Worm (Caenorhabditis elegans): ENCODE results near the gene F38B6.6.

Gene F38B6.6

ce11 chrX:6662267-6662666 lies 27.6 kb downstream of the F38B6.6 start:
- TF ChIP-seq ceh-63 (GFP tag; optimal IDR thresholded peaks at IDR 0.05) (no peak), efl-1 (optimal IDR thresholded peaks at IDR 0.05) (no peak), efl-1 (GFP tag; optimal IDR thresholded peaks at IDR 0.05 in 1 of 2) (peak in 1 of 2 experiments; percentile 67)

- TF ChIP-seq pax-3 (tag; optimal IDR thresholded peaks at IDR 0.05) = no peak
- TF ChIP-seq elt-2 (tag; optimal IDR thresholded peaks at IDR 0.05) = peak; percentile 34
- TF ChIP-seq dpl-1 (GFP tag; optimal IDR thresholded peaks at IDR 0.05) = no peak
- no peak for TF ChIP-seq nhr-19 (GFP tag; conservative IDR thresholded peaks at IDR 0.05)
- TF ChIP-seq aha-1 (tag; optimal IDR thresholded peaks at IDR 0.05) = no peak
- no peak for TF ChIP-seq nhr-237 (tag; optimal IDR thresholded peaks at IDR 0.05)
- no peak for TF ChIP-seq C34B4.2 (tag; optimal IDR thresholded peaks at IDR 0.05)
Observed at ce11 chrX:6656770-6657169, 33.1 kb downstream of the F38B6.6 start.

- TF ChIP-seq nhr-19 (GFP tag; conservative IDR thresholded peaks at IDR 0.05) = no peak
- TF ChIP-seq efl-1 (optimal IDR thresholded peaks at IDR 0.05) = no peak
- TF ChIP-seq efl-1 (GFP tag; optimal IDR thresholded peaks at IDR 0.05 in 1 of 2) = peak in 1 of 2 experiments; percentile 85
- no peak for TF ChIP-seq dsc-1 (tag; optimal IDR thresholded peaks at IDR 0.05)
- no peak for TF ChIP-seq fkh-8 (tag; optimal IDR thresholded peaks at IDR 0.05)
- no peak for TF ChIP-seq snu-23 (GFP tag; optimal IDR thresholded peaks at IDR 0.05)
- no peak for TF ChIP-seq nhr-76 (tag; optimal IDR thresholded peaks at IDR 0.05)
- TF ChIP-seq ceh-8 (GFP tag; optimal IDR thresholded peaks at IDR 0.05) = no peak
Observed at ce11 chrX:6656251-6656650, 33.6 kb downstream of the F38B6.6 start.

- TF ChIP-seq pqm-1 (tag; optimal IDR thresholded peaks at IDR 0.05) (no peak), elt-3 (tag; optimal IDR thresholded peaks at IDR 0.05) (peak in 1 of 6 experiments; percentile 4), elt-2 (tag; optimal IDR thresholded peaks at IDR 0.05) (peak; percentile 23), nhr-20 (tag; optimal IDR thresholded peaks at IDR 0.05) (peak; percentile 12), ceh-63 (GFP tag; optimal IDR thresholded peaks at IDR 0.05) (no peak), blmp-1 (tag; optimal IDR thresholded peaks at IDR 0.05) (peak; percentile 1)
Observed at ce11 chrX:6655163-6655562, 34.7 kb downstream of the F38B6.6 start, which contains the start of gene nhr-173. Gene nhr-173, plus strand, starts transcription at chrX:6655528.

ce11 chrX:6654139-6654538 lies 35.7 kb downstream of the F38B6.6 start:
- no peak for TF ChIP-seq nhr-71 (tag; optimal IDR thresholded peaks at IDR 0.05)
- TF ChIP-seq swsn-7 (tag; optimal IDR thresholded peaks at IDR 0.05) = no peak
- peak; percentile 40 for TF ChIP-seq elt-2 (tag; optimal IDR thresholded peaks at IDR 0.05)

ce11 chrX:6653173-6653572 lies 36.7 kb downstream of the F38B6.6 start:
- no peak for TF ChIP-seq nhr-76 (tag; optimal IDR thresholded peaks at IDR 0.05)
- no peak for TF ChIP-seq hpl-2 (GFP tag; optimal IDR thresholded peaks at IDR 0.05)
- no peak for TF ChIP-seq egl-13 (tag; optimal IDR thresholded peaks at IDR 0.05)
- TF ChIP-seq nhr-11 (tag; optimal IDR thresholded peaks at IDR 0.05) = no peak
- no peak for TF ChIP-seq C04F5.9 (tag; optimal IDR thresholded peaks at IDR 0.05)
- TF ChIP-seq mep-1 (tag; optimal IDR thresholded peaks at IDR 0.05) = peak; percentile 19
- peak in 1 of 3 experiments; percentile 25 for TF ChIP-seq ceh-82 (tag; optimal IDR thresholded peaks at IDR 0.05)
- no peak for TF ChIP-seq nhr-71 (tag; optimal IDR thresholded peaks at IDR 0.05)
- TF ChIP-seq elt-2 (tag; optimal IDR thresholded peaks at IDR 0.05) = peak; percentile 23
- TF ChIP-seq sox-4 (tag; optimal IDR thresholded peaks at IDR 0.05) = no peak
- no peak for TF ChIP-seq nhr-237 (tag; optimal IDR thresholded peaks at IDR 0.05)
- no peak for TF ChIP-seq jun-1 (tag; optimal IDR thresholded peaks at IDR 0.05)
- TF ChIP-seq nhr-28 (tag; optimal IDR thresholded peaks at IDR 0.05) = no peak
- no peak for TF ChIP-seq ces-1 (GFP tag; optimal IDR thresholded peaks at IDR 0.05)
- TF ChIP-seq lsy-2 (tag; optimal IDR thresholded peaks at IDR 0.05) = peak in 1 of 2 experiments; percentile 2
- no peak for TF ChIP-seq fos-1 (tag; optimal IDR thresholded peaks at IDR 0.05)
- no peak for TF ChIP-seq nhr-47 (tag; optimal IDR thresholded peaks at IDR 0.05)
- no peak for TF ChIP-seq dpl-1 (GFP tag; optimal IDR thresholded peaks at IDR 0.05)
- no peak for TF ChIP-seq elt-3 (tag; optimal IDR thresholded peaks at IDR 0.05)
- TF ChIP-seq nhr-90 (tag; optimal IDR thresholded peaks at IDR 0.05; ENCODE audit: poor library complexity) = no peak
- no peak for TF ChIP-seq lir-3 (tag; optimal IDR thresholded peaks at IDR 0.05; ENCODE audit: poor library complexity)
- TF ChIP-seq efl-3 (GFP tag; optimal IDR thresholded peaks at IDR 0.05) = no peak
- TF ChIP-seq aha-1 (tag; optimal IDR thresholded peaks at IDR 0.05) = no peak
- peak; percentile 13 for TF ChIP-seq snu-23 (GFP tag; optimal IDR thresholded peaks at IDR 0.05)
- peak; percentile 37 for TF ChIP-seq nhr-85 (tag)
- no peak for TF ChIP-seq fkh-4 (tag; optimal IDR thresholded peaks at IDR 0.05; ENCODE audit: borderline replicate concordance)
- no peak for TF ChIP-seq ztf-4 (tag; optimal IDR thresholded peaks at IDR 0.05)
- no peak for TF ChIP-seq vab-15 (tag; optimal IDR thresholded peaks at IDR 0.05)
- peak; percentile 49 for TF ChIP-seq lin-14 (GFP tag; optimal IDR thresholded peaks at IDR 0.05)

Measured in whole organism, L1 larva.